Worm (Caenorhabditis elegans) whole organism, L1 larva: ENCODE results near the gene glc-4.

Experiments used
- C04F5.9 ChIP-seq: sonication (generic microtip); optimal IDR thresholded peaks from 2 replicates; lab custom pipeline; 2016; ENCODE audit warnings: missing genetic modification characterization, missing compliant biosample characterization
- C16A3.4 ChIP-seq: fragments of 150-350 bp; optimal IDR thresholded peaks from 2 replicates; lab custom pipeline; 2014; ENCODE audit warnings: missing biosample characterization, missing genetic modification characterization
- F16B12.6 ChIP-seq: fragments of 150-350 bp; optimal IDR thresholded peaks from 2 replicates; lab custom pipeline; 2014; ENCODE audit warnings: missing biosample characterization, missing genetic modification characterization
- Y116A8C.19 ChIP-seq: sonication (generic microtip); optimal IDR thresholded peaks from 2 replicates; lab custom pipeline; 2016; ENCODE audit warnings: missing compliant biosample characterization, missing genetic modification characterization, borderline replicate concordance
- aha-1 ChIP-seq: fragments of 150-350 bp; optimal IDR thresholded peaks from 2 replicates; lab custom pipeline; 2014; ENCODE audit warnings: missing biosample characterization, missing genetic modification characterization
- aly-2 ChIP-seq: fragments of 150-350 bp; optimal IDR thresholded peaks from 2 replicates; lab custom pipeline; 2014; ENCODE audit warnings: missing biosample characterization, missing genetic modification characterization
- ama-1 ChIP-seq: fragments of 150-350 bp; optimal IDR thresholded peaks from 2 replicates; lab custom pipeline; 2014
- blmp-1 ChIP-seq: fragments of 150-350 bp; optimal IDR thresholded peaks from 2 replicates; lab custom pipeline; 2014; ENCODE audit warnings: missing biosample characterization, missing genetic modification characterization
- ceh-82 ChIP-seq, 3 experiments: fragments of 150-350 bp in 1 of 3; sonication (generic microtip) in 2 of 3; optimal IDR thresholded peaks; 2 replicates each; lab custom pipeline; 2014 to 2017; ENCODE audit warnings: missing biosample characterization in 3 of 3, missing genetic modification characterization in 3 of 3
- ceh-88 ChIP-seq: fragments of 200-800 bp; sonication (Bioruptor generic); IDR thresholded peaks from 2 replicates; pipeline ENCODE4 v1.3.6; 2022; ENCODE audit warnings: missing genetic modification characterization, missing compliant biosample characterization
- dpl-1 ChIP-seq, 3 experiments: fragments of 150-350 bp in 2 of 3; sonication (generic microtip) in 1 of 3; optimal IDR thresholded peaks; 2 replicates each; lab custom pipeline; 2014 to 2017; ENCODE audit warnings: missing biosample characterization in 3 of 3, missing genetic modification characterization in 3 of 3, missing genetic modification reagents in 3 of 3
- dsc-1 ChIP-seq: sonication (generic microtip); optimal IDR thresholded peaks from 2 replicates; lab custom pipeline; 2016; ENCODE audit warnings: mild to moderate bottlenecking, missing genetic modification characterization, missing compliant biosample characterization
- efl-1 ChIP-seq, 4 experiments: fragments of 150-350 bp; optimal IDR thresholded peaks in 3 of 4; peaks in 1 of 4; 1 replicate in 1 of 4; 2 replicates in 3 of 4; lab custom pipeline; 2014; ENCODE audit warnings: missing biosample characterization in 2 of 4, missing genetic modification characterization in 2 of 4, missing genetic modification reagents in 2 of 4
- egl-13 ChIP-seq: sonication (generic microtip); optimal IDR thresholded peaks from 2 replicates; lab custom pipeline; 2016; ENCODE audit warnings: missing genotype, missing genetic modification reagents, missing genetic modification characterization, missing compliant biosample characterization
- elt-2 ChIP-seq: sonication (generic microtip); optimal IDR thresholded peaks from 2 replicates; lab custom pipeline; 2016; ENCODE audit warnings: missing genetic modification characterization, mild to moderate bottlenecking, inconsistent platforms, missing compliant biosample characterization, missing genetic modification reagents
- ets-5 ChIP-seq: fragments of 200-800 bp; sonication (Bioruptor generic); IDR thresholded peaks from 2 replicates; pipeline ENCODE4 v1.3.6; 2022; ENCODE audit warnings: missing genetic modification characterization, missing compliant biosample characterization
- fkh-10 ChIP-seq: sonication (generic microtip); optimal IDR thresholded peaks from 2 replicates; lab custom pipeline; 2017; ENCODE audit warnings: missing biosample characterization, missing genetic modification reagents, missing genetic modification characterization
- fkh-4 ChIP-seq: sonication (generic microtip); optimal IDR thresholded peaks from 2 replicates; lab custom pipeline; 2016; ENCODE audit warnings: missing compliant biosample characterization, missing genetic modification characterization, borderline replicate concordance
- fkh-8 ChIP-seq: sonication (generic microtip); optimal IDR thresholded peaks from 2 replicates; lab custom pipeline; 2016; ENCODE audit warnings: mild to moderate bottlenecking, missing genetic modification characterization, missing compliant biosample characterization
- fos-1 ChIP-seq: fragments of 150-350 bp; optimal IDR thresholded peaks from 2 replicates; lab custom pipeline; 2014; ENCODE audit warnings: missing biosample characterization, missing genetic modification characterization
- grh-1 ChIP-seq: fragments of 200-800 bp; sonication (Bioruptor generic); IDR thresholded peaks from 2 replicates; pipeline ENCODE4 v1.3.6; 2022; ENCODE audit warnings: missing genetic modification reagents, missing genetic modification characterization, missing compliant biosample characterization
- hlh-4 ChIP-seq: sonication (generic microtip); optimal IDR thresholded peaks from 2 replicates; lab custom pipeline; 2016; ENCODE audit warnings: mild to moderate bottlenecking, missing genetic modification characterization, missing compliant biosample characterization
- hpl-2 ChIP-seq: fragments of 150-350 bp; optimal IDR thresholded peaks from 2 replicates; lab custom pipeline; 2014; ENCODE audit warnings: missing biosample characterization, missing genetic modification reagents, missing genetic modification characterization
- irx-1 ChIP-seq: sonication (generic microtip); optimal IDR thresholded peaks from 2 replicates; lab custom pipeline; 2016; ENCODE audit warnings: missing genetic modification characterization, missing compliant biosample characterization
- isw-1 ChIP-seq: fragments of 200-800 bp; sonication (Bioruptor generic); IDR thresholded peaks from 2 replicates; pipeline ENCODE4 v1.3.6; 2022; ENCODE audit warnings: missing genetic modification characterization, missing compliant biosample characterization
- lin-13 ChIP-seq: fragments of 150-350 bp; optimal IDR thresholded peaks from 2 replicates; lab custom pipeline; 2014; ENCODE audit warnings: missing biosample characterization, missing genetic modification reagents, missing genetic modification characterization
- lin-14 ChIP-seq: fragments of 200-800 bp; sonication (Bioruptor generic); optimal IDR thresholded peaks from 2 replicates; lab custom pipeline; 2018; ENCODE audit warnings: mild to moderate bottlenecking, missing genetic modification characterization, moderate library complexity, missing compliant biosample characterization
- lsy-2 ChIP-seq, 2 experiments: fragments of 150-350 bp; optimal IDR thresholded peaks; 2 replicates each; lab custom pipeline; 2014; ENCODE audit warnings: missing biosample characterization in 2 of 2, missing genetic modification characterization in 2 of 2
- mdl-1 ChIP-seq, 2 experiments: fragments of 150-350 bp; optimal IDR thresholded peaks; 2 replicates each; lab custom pipeline; 2014 to 2017; ENCODE audit warnings: missing biosample characterization in 2 of 2, missing genetic modification characterization in 2 of 2, inconsistent platforms in 1 of 2
- mep-1 ChIP-seq: fragments of 150-350 bp; optimal IDR thresholded peaks from 2 replicates; lab custom pipeline; 2014; ENCODE audit warnings: missing biosample characterization, missing genetic modification characterization
- nhr-19 ChIP-seq: fragments of 200-800 bp; sonication (Bioruptor generic); conservative IDR thresholded peaks from 2 replicates; pipeline ENCODE4 v1.3.6; 2022; ENCODE audit warnings: missing genetic modification characterization, missing compliant biosample characterization
- nhr-20 ChIP-seq: sonication (generic microtip); optimal IDR thresholded peaks from 2 replicates; lab custom pipeline; 2016; ENCODE audit warnings: mild to moderate bottlenecking, missing genetic modification characterization, missing compliant biosample characterization
- nhr-28 ChIP-seq: fragments of 150-350 bp; optimal IDR thresholded peaks from 2 replicates; lab custom pipeline; 2014; ENCODE audit warnings: missing biosample characterization, missing genetic modification characterization
- nhr-47 ChIP-seq: sonication (generic microtip); optimal IDR thresholded peaks from 2 replicates; lab custom pipeline; 2016; ENCODE audit warnings: mild to moderate bottlenecking, missing genetic modification characterization, moderate library complexity, missing compliant biosample characterization
- nhr-76 ChIP-seq: sonication (generic microtip); optimal IDR thresholded peaks from 2 replicates; lab custom pipeline; 2017; ENCODE audit warnings: missing biosample characterization, missing genetic modification characterization
- nhr-84 ChIP-seq: sonication (generic microtip); optimal IDR thresholded peaks from 2 replicates; lab custom pipeline; 2017; ENCODE audit warnings: missing biosample characterization, missing genetic modification characterization
- nhr-85 ChIP-seq: sonication (generic microtip); peaks from one replicate; lab custom pipeline; 2016; ENCODE audit warnings: missing genetic modification characterization, inconsistent platforms, missing compliant biosample characterization
- pax-3 ChIP-seq: fragments of 200-800 bp; sonication (Bioruptor generic); optimal IDR thresholded peaks from 2 replicates; lab custom pipeline; 2018; ENCODE audit warnings: mild to moderate bottlenecking, missing genetic modification characterization, moderate library complexity, missing compliant biosample characterization
- rnt-1 ChIP-seq: sonication (generic microtip); optimal IDR thresholded peaks from 2 replicates; lab custom pipeline; 2016; ENCODE audit warnings: mild to moderate bottlenecking, missing genetic modification characterization, moderate library complexity, missing compliant biosample characterization
- skn-1 ChIP-seq: fragments of 150-350 bp; optimal IDR thresholded peaks from 2 replicates; lab custom pipeline; 2014; ENCODE audit warnings: missing biosample characterization, missing genetic modification characterization
- snpc-4 ChIP-seq: fragments of 150-350 bp; optimal IDR thresholded peaks from 2 replicates; lab custom pipeline; 2014; ENCODE audit warnings: missing biosample characterization, missing genetic modification characterization
- sox-4 ChIP-seq: sonication (generic microtip); optimal IDR thresholded peaks from 2 replicates; lab custom pipeline; 2016; ENCODE audit warnings: missing genetic modification characterization, missing compliant biosample characterization
- tbx-2 ChIP-seq: sonication (generic microtip); optimal IDR thresholded peaks from 2 replicates; lab custom pipeline; 2016; ENCODE audit warnings: missing genetic modification characterization, missing compliant biosample characterization
- tlp-1 ChIP-seq: fragments of 150-350 bp; optimal IDR thresholded peaks from 2 replicates; lab custom pipeline; 2014; ENCODE audit warnings: missing biosample characterization, missing genetic modification characterization
- unc-30 ChIP-seq: sonication (generic microtip); optimal IDR thresholded peaks from 2 replicates; lab custom pipeline; 2017; ENCODE audit warnings: missing biosample characterization, missing genetic modification characterization
- unc-86 ChIP-seq: sonication (generic microtip); optimal IDR thresholded peaks from 2 replicates; lab custom pipeline; 2016; ENCODE audit warnings: missing genetic modification characterization, missing compliant biosample characterization
- xbp-1 ChIP-seq: sonication (generic microtip); optimal IDR thresholded peaks from 2 replicates; lab custom pipeline; 2016; ENCODE audit warnings: missing genetic modification characterization, missing compliant biosample characterization
- zip-4 ChIP-seq: fragments of 200-800 bp; sonication (Bioruptor generic); optimal IDR thresholded peaks from 2 replicates; lab custom pipeline; 2018; ENCODE audit warnings: mild to moderate bottlenecking, missing genetic modification characterization, moderate library complexity, missing compliant biosample characterization
- ztf-11 ChIP-seq, 2 experiments: sonication (generic microtip); optimal IDR thresholded peaks; 2 replicates each; lab custom pipeline; 2016 to 2017; ENCODE audit warnings: missing genetic modification characterization in 2 of 2, missing biosample characterization in 1 of 2, missing compliant biosample characterization in 1 of 2
- ztf-4 ChIP-seq: fragments of 150-350 bp; optimal IDR thresholded peaks from 2 replicates; lab custom pipeline; 2014; ENCODE audit warnings: missing biosample characterization, missing genetic modification characterization

The glc-4 gene

ce11 chrII:7186117-7186516 is 11.4 kb upstream of the glc-4 start:
- no peak for TF ChIP-seq xbp-1
- no peak for TF ChIP-seq hpl-2 (GFP tag; lab: Kevin White, UChicago)

DNA sequence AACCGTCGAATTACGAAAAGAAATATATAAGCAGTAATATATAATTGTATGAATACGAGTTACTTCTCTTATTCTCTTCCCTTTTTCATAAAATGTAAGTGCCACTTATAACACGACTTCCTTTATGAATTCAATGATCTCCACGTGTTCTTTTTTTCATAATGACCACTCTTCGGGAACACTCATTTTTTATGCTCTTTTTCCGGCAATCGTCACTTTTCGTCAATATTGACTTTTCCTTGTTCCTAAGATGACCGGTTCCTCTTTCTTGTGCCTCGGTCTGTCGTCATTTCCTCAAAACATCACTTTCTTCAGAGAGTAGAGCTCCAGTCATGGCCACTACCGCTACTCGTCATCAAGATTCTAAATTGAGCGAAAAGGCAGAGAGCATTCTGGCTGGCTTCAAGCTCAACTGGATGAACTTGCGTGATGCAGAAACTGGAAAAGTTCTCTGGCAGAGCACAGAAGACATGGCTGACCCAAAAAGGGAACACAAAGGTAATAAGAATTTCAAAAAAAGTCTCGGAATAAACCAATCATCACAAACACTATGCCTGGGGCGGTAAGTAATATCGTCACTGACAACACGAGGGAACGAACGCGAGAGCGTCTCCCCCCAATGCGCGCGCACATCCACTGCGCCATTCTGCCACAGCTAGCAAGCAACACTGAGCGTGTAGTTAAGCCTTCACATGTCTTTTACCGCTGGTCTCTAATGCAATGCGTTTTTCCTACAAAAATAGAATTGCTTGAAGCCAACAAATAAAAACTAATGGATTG is 8.9 kb upstream of the glc-4 start, which contains the start of gene pdl-1:
TSS of gene pdl-1 (plus strand) at position 309 of the 780 bp plus-strand sequence.
- TF ChIP-seq ceh-88 (GFP tag; lab: Robert Waterston, UW) (0 out of 2 replicates have a peak, but pooled peaks have one; percentile 42), ceh-82 (tag; optimal IDR thresholded peaks at IDR 0.05; lab: Kevin White, UChicago) (peak; percentile 35 to 83 (median 68)), elt-2 (tag; lab: Kevin White, UChicago) (peak; percentile 46), dpl-1 (GFP tag; optimal IDR thresholded peaks at IDR 0.05; lab: Kevin White, UChicago) (peak in 2 of 3 experiments; percentile 34 to 43), fkh-4 (tag; lab: Kevin White, UChicago) (no peak), dsc-1 (tag; lab: Kevin White, UChicago) (peak; percentile 72), isw-1 (GFP tag; lab: Robert Waterston, UW) (peak; percentile 43), aha-1 (tag; lab: Kevin White, UChicago) (no peak), nhr-85 (tag; lab: Kevin White, UChicago) (peak; percentile 68), pax-3 (tag; lab: Kevin White, UChicago) (peak; percentile 69), nhr-28 (tag; lab: Kevin White, UChicago) (no peak), efl-1 (optimal IDR thresholded peaks at IDR 0.05; lab: Kevin White, UChicago) (peak; percentile 44 to 60), efl-1 (GFP tag; optimal IDR thresholded peaks at IDR 0.05 in 1 of 2; lab: Kevin White, UChicago) (peak; percentile 35 to 96), C16A3.4 (peak; percentile 84), egl-13 (peak; percentile 38), ztf-4 (tag; lab: Kevin White, UChicago) (peak; percentile 75), nhr-20 (tag; lab: Kevin White, UChicago) (peak; percentile 73), nhr-84 (tag; lab: Kevin White, UChicago) (no peak), lsy-2 (tag; optimal IDR thresholded peaks at IDR 0.05; lab: Kevin White, UChicago) (peak; percentile 61 to 72), Y116A8C.19 (tag; lab: Kevin White, UChicago) (no peak), snpc-4 (tag; lab: Kevin White, UChicago) (peak; percentile 58), unc-30 (tag; lab: Kevin White, UChicago) (no peak), nhr-19 (GFP tag; lab: Robert Waterston, UW) (peak; percentile 73), tlp-1 (tag; lab: Kevin White, UChicago) (no peak), tbx-2 (tag; lab: Kevin White, UChicago) (peak; percentile 65), zip-4 (GFP tag; lab: Kevin White, UChicago) (peak; percentile 17), sox-4 (no peak), ama-1 (lab: Kevin White, UChicago) (no peak), lin-13 (peak; percentile 27), mdl-1 (tag; optimal IDR thresholded peaks at IDR 0.05; lab: Kevin White, UChicago) (peak in 1 of 2 experiments; percentile 79), unc-86 (tag; lab: Kevin White, UChicago) (peak; percentile 48), blmp-1 (peak; percentile 27), ets-5 (GFP tag; lab: Robert Waterston, UW) (no peak), skn-1 (tag; lab: Kevin White, UChicago) (peak; percentile 60), hpl-2 (GFP tag; lab: Kevin White, UChicago) (no peak), fkh-10 (GFP tag; lab: Kevin White, UChicago) (peak; percentile 64), lin-14 (GFP tag; lab: Kevin White, UChicago) (peak; percentile 61), ztf-11 (tag; optimal IDR thresholded peaks at IDR 0.05; lab: Kevin White, UChicago) (peak in 1 of 2 experiments; percentile 3), rnt-1 (peak; percentile 79), mep-1 (tag; lab: Kevin White, UChicago) (peak; percentile 77), hlh-4 (tag; lab: Kevin White, UChicago) (no peak), grh-1 (GFP tag; lab: Robert Waterston, UW) (peak; percentile 55; the same call in 1 of the 2 replicates), nhr-76 (tag; lab: Kevin White, UChicago) (no peak), fkh-8 (peak; percentile 62), C04F5.9 (peak; percentile 10), aly-2 (tag; lab: Kevin White, UChicago) (no peak), irx-1 (tag; lab: Kevin White, UChicago) (peak; percentile 17), F16B12.6 (tag; lab: Kevin White, UChicago) (peak; percentile 32), fos-1 (tag; lab: Kevin White, UChicago) (no peak), nhr-47 (tag; lab: Kevin White, UChicago) (peak; percentile 78)
